Fruit fly (Drosophila melanogaster) whole organism, embryonic: ENCODE measurements around the gene Eip75B.

Experiments used
- Asciz ChIP-seq: fragments of 200-800 bp; sonication (Bioruptor generic); optimal IDR thresholded peaks from 2 replicates; lab custom pipeline; 2017; ENCODE audit warnings: missing biosample characterization, mild to moderate bottlenecking, missing genetic modification characterization, missing genetic modification reagents
- Atf6 ChIP-seq: fragments of 200-800 bp; sonication (Bioruptor generic); IDR thresholded peaks from 2 replicates; pipeline ENCODE4 v1.3.6; 2022; ENCODE audit warnings: missing biosample characterization, missing genetic modification characterization
- Bgb ChIP-seq: fragments of 200-800 bp; sonication (Bioruptor generic); IDR thresholded peaks from 2 replicates; pipeline ENCODE4 v1.3.6; 2022; ENCODE audit warnings: missing biosample characterization, missing genetic modification characterization; ENCODE audit not compliant: partially characterized antibody
- CG12744 ChIP-seq: fragments of 200-800 bp; sonication (Bioruptor generic); optimal IDR thresholded peaks from 2 replicates; lab custom pipeline; 2016; ENCODE audit warnings: missing biosample characterization, missing genetic modification characterization
- CG12769 ChIP-seq: fragments of 200-800 bp; sonication (Bioruptor generic); optimal IDR thresholded peaks from 2 replicates; lab custom pipeline; 2019; ENCODE audit warnings: missing biosample characterization, mild to moderate bottlenecking, missing genetic modification characterization, moderate library complexity
- CG13287 ChIP-seq: fragments of 200-800 bp; sonication (Bioruptor generic); IDR thresholded peaks from 2 replicates; pipeline ENCODE4 v1.3.6; 2022; ENCODE audit warnings: missing biosample characterization, missing genetic modification characterization; ENCODE audit not compliant: partially characterized antibody
- CG13624 ChIP-seq: fragments of 200-800 bp; sonication (Bioruptor generic); optimal IDR thresholded peaks from 2 replicates; lab custom pipeline; 2016; ENCODE audit warnings: missing biosample characterization, missing genetic modification characterization
- CG13894 ChIP-seq: fragments of 200-800 bp; sonication (Bioruptor generic); optimal IDR thresholded peaks from 3 replicates; lab custom pipeline; 2018; ENCODE audit warnings: missing biosample characterization, mild to moderate bottlenecking, missing genetic modification characterization, moderate library complexity
- CG14860 ChIP-seq: fragments of 200-800 bp; sonication (Bioruptor generic); IDR thresholded peaks from 3 replicates; pipeline ENCODE4 v1.3.6; 2022; ENCODE audit warnings: missing biosample characterization, missing genetic modification characterization; ENCODE audit not compliant: partially characterized antibody
- CG16813 ChIP-seq: fragments of 200-800 bp; sonication (Bioruptor generic); IDR thresholded peaks from 3 replicates; pipeline ENCODE4 v1.3.6; 2022; ENCODE audit warnings: missing biosample characterization, missing genetic modification characterization; ENCODE audit not compliant: partially characterized antibody
- CG18476 ChIP-seq: fragments of 200-800 bp; sonication (Bioruptor generic); optimal IDR thresholded peaks from 2 replicates; lab custom pipeline; 2016; ENCODE audit warnings: missing biosample characterization, mild to moderate bottlenecking, missing genetic modification characterization
- CG31224 ChIP-seq: fragments of 200-800 bp; sonication (Bioruptor generic); IDR thresholded peaks from 2 replicates; pipeline ENCODE4 v1.3.6; 2022; ENCODE audit warnings: missing biosample characterization, missing genetic modification characterization
- CG34224 ChIP-seq: fragments of 200-800 bp; sonication (Bioruptor generic); IDR thresholded peaks from 3 replicates; pipeline ENCODE4 v1.3.6; 2022; ENCODE audit warnings: missing biosample characterization, missing genetic modification characterization; ENCODE audit not compliant: partially characterized antibody
- CG8290 ChIP-seq, 3 experiments: fragments of 200-800 bp; sonication (Bioruptor generic); optimal IDR thresholded peaks; 2 replicates each; lab custom pipeline; 2016 to 2019; ENCODE audit warnings: missing biosample characterization in 3 of 3, missing genetic modification characterization in 3 of 3, mild to moderate bottlenecking in 2 of 3, moderate library complexity in 1 of 3
- CG9215 ChIP-seq: fragments of 200-800 bp; sonication (Bioruptor generic); IDR thresholded peaks from 2 replicates; pipeline ENCODE4 v1.3.6; 2022; ENCODE audit warnings: missing biosample characterization, missing genetic modification characterization
- CG9727 ChIP-seq: fragments of 200-800 bp; sonication (Bioruptor generic); optimal IDR thresholded peaks from 3 replicates; lab custom pipeline; 2017; ENCODE audit warnings: missing biosample characterization, mild to moderate bottlenecking, missing genetic modification characterization
- D19B ChIP-seq: fragments of 200-800 bp; sonication (Bioruptor generic); optimal IDR thresholded peaks from 2 replicates; lab custom pipeline; 2017; ENCODE audit warnings: missing biosample characterization, mild to moderate bottlenecking, missing genetic modification characterization
- Ets65A ChIP-seq: fragments of 200-800 bp; sonication (Bioruptor generic); peaks from one replicate; lab custom pipeline; 2016; ENCODE audit warnings: missing biosample characterization, missing genetic modification characterization
- HLH4C ChIP-seq: fragments of 200-800 bp; sonication (Bioruptor generic); IDR thresholded peaks from 3 replicates; pipeline ENCODE4 v1.3.6; 2022; ENCODE audit warnings: missing biosample characterization, missing genetic modification characterization; ENCODE audit not compliant: partially characterized antibody
- Hr3 ChIP-seq: fragments of 200-800 bp; sonication (Bioruptor generic); optimal IDR thresholded peaks from 3 replicates; lab custom pipeline; 2016; ENCODE audit warnings: missing biosample characterization, missing genetic modification characterization
- Hr51 ChIP-seq, 2 experiments: fragments of 200-800 bp; sonication (Bioruptor generic); optimal IDR thresholded peaks; 2 replicates in 1 of 2; 3 replicates in 1 of 2; lab custom pipeline; 2016 to 2018; ENCODE audit warnings: missing biosample characterization in 2 of 2, missing genetic modification characterization in 2 of 2, mild to moderate bottlenecking in 1 of 2, moderate library complexity in 1 of 2
- Med ChIP-seq: fragments of 200-800 bp; sonication (Bioruptor generic); peaks from one replicate; lab custom pipeline; 2016; ENCODE audit warnings: missing biosample characterization, missing genetic modification characterization, mild to moderate bottlenecking, inconsistent platforms, moderate library complexity
- Meics ChIP-seq: fragments of 200-800 bp; sonication (Bioruptor generic); optimal IDR thresholded peaks from 2 replicates; lab custom pipeline; 2017; ENCODE audit warnings: missing biosample characterization, mild to moderate bottlenecking, missing genetic modification characterization
- Scr ChIP-seq: fragments of 200-800 bp; sonication (Bioruptor generic); IDR thresholded peaks from 2 replicates; pipeline ENCODE4 v1.3.6; 2022; ENCODE audit warnings: missing biosample characterization, missing genetic modification characterization; ENCODE audit not compliant: partially characterized antibody
- Xrp1 ChIP-seq: fragments of 200-800 bp; sonication (Bioruptor generic); IDR thresholded peaks from 2 replicates; pipeline ENCODE4 v1.3.6; 2022; ENCODE audit warnings: missing biosample characterization, missing genetic modification characterization
- ato ChIP-seq: fragments of 200-800 bp; sonication (Bioruptor generic); IDR thresholded peaks from 2 replicates; pipeline ENCODE4 v1.3.6; 2022; ENCODE audit warnings: missing biosample characterization, missing genetic modification characterization; ENCODE audit not compliant: partially characterized antibody
- chinmo ChIP-seq: fragments of 200-800 bp; sonication (Bioruptor generic); IDR thresholded peaks from 4 replicates; pipeline ENCODE4 v1.3.6; 2022; ENCODE audit warnings: missing biosample characterization, missing genetic modification characterization; ENCODE audit not compliant: partially characterized antibody
- cwo ChIP-seq: fragments of 200-800 bp; sonication (Bioruptor generic); optimal IDR thresholded peaks from 3 replicates; lab custom pipeline; 2017; ENCODE audit warnings: missing biosample characterization, missing genetic modification characterization, mild to moderate bottlenecking, moderate library complexity, missing genetic modification reagents
- ftz-f1 ChIP-seq: fragments of 200-800 bp; sonication (Bioruptor generic); optimal IDR thresholded peaks from 2 replicates; lab custom pipeline; 2016; ENCODE audit warnings: missing biosample characterization, missing genetic modification characterization
- lab ChIP-seq: fragments of 200-800 bp; sonication (Bioruptor generic); optimal IDR thresholded peaks from 3 replicates; lab custom pipeline; 2017; ENCODE audit warnings: missing biosample characterization, missing genetic modification characterization, mild to moderate bottlenecking, moderate library complexity, missing genetic modification reagents
- nerfin-2 ChIP-seq: fragments of 200-800 bp; sonication (Bioruptor generic); IDR thresholded peaks from 2 replicates; pipeline ENCODE4 v1.3.6; 2022; ENCODE audit warnings: missing biosample characterization, missing genetic modification characterization; ENCODE audit not compliant: partially characterized antibody
- nom ChIP-seq: fragments of 200-800 bp; sonication (Bioruptor generic); optimal IDR thresholded peaks from 2 replicates; lab custom pipeline; 2017; ENCODE audit warnings: missing biosample characterization, missing genetic modification characterization, mild to moderate bottlenecking, moderate library complexity, missing genetic modification reagents
- schlank ChIP-seq: fragments of 200-800 bp; sonication (Bioruptor generic); optimal IDR thresholded peaks from 2 replicates; lab custom pipeline; 2018; ENCODE audit warnings: missing biosample characterization, mild to moderate bottlenecking, missing genetic modification characterization
- sd ChIP-seq: fragments of 200-800 bp; sonication (Bioruptor generic); optimal IDR thresholded peaks from 3 replicates; lab custom pipeline; 2018; ENCODE audit warnings: missing biosample characterization, mild to moderate bottlenecking, missing genetic modification characterization, moderate library complexity
- tna ChIP-seq: fragments of 200-800 bp; sonication (Bioruptor generic); IDR thresholded peaks from 2 replicates; pipeline ENCODE4 v1.3.6; 2022; ENCODE audit warnings: missing biosample characterization, missing genetic modification characterization; ENCODE audit not compliant: partially characterized antibody
- vnd ChIP-seq: fragments of 200-800 bp; sonication (Bioruptor generic); IDR thresholded peaks from 3 replicates; pipeline ENCODE4 v1.3.6; 2022; ENCODE audit warnings: missing biosample characterization, missing genetic modification characterization; ENCODE audit not compliant: partially characterized antibody
- vvl ChIP-seq: fragments of 200-800 bp; sonication (Bioruptor generic); IDR thresholded peaks from 2 replicates; pipeline ENCODE4 v1.3.6; 2022; ENCODE audit warnings: missing biosample characterization, missing genetic modification characterization

Gene Eip75B

DNA sequence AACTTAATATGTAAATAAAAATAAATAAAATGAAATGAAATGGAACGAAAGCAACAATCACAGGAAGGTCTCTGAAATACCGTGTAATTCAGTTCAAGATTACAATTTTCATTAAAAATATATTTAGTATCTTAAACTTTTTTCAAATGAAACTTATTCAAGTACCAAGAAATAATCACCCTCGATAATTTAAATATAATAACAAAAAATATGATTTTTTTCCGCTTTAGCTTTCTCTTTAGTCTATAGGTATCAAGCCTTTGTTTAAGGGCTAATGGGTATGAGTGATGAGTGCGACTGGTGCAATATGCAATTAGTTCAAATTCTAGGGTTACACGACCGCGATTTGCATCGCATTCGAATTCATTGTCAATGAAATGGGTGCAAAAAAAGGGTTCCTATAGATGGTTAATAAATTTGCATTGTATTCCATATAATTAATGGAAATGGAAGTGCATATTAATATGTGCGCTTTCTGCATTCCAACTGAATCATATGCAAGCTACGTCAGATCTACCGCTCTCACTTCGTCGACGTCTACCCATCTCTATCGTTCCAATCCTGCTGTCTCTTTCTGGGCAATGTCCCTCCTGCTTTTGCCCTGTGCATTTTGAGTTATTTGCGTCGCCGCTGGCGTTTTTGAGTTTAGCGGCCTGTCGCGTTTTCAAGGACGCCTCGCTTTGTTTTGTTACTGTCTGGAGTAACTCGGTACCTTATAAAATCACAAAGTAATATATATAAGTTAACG lies 146.6 kb downstream of the Eip75B start:
- peak; percentile 56 for TF ChIP-seq Ets65A (GFP tag; lab: Kevin White, UChicago)
- TF ChIP-seq CG12744 (GFP tag; lab: Kevin White, UChicago), result no peak
- no peak for TF ChIP-seq Xrp1 (GFP tag; lab: Robert Waterston, UW)
- TF ChIP-seq CG18476 (GFP tag; lab: Kevin White, UChicago), result no peak
- peak; percentile 15 for TF ChIP-seq nom (GFP tag; lab: Kevin White, UChicago)

DNA sequence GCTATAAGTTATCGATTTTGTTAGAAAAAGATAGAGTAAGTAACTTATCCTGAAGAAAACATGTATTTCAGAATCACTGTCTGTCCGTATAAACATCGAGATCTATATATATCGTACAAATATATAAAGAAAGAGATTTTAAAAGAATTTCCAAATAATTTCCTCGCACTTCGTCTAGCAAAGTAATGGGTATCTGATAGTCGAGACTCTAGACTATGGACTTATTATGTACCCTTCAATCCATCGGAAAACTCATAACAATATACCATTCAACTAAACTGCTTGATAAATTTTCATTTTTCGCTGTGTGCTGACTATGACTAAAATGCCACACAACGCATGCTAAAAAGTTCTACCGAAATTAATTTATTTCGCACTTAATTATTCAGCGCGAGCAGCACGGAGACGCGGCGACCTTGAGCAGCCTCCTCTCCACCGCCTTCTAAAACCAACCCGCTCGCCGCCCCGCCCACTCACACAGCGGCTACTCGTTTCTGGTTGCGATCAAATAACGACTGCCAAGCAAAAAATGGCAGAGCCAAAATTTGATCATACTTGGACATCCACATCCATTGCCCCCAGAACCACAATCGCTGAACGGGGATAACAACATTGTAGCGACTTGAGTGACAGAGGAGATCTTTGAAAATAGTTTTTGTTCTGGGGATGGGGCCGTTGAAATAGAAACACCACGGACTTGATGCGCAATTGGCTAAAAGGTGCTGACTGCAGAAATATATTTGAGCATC lies 148.5 kb downstream of the Eip75B start:
- TF ChIP-seq CG8290 (GFP tag; optimal IDR thresholded peaks at IDR 0.05; lab: Kevin White, UChicago), result no peak
- peak in 1 of 2 experiments; percentile 47 for TF ChIP-seq CG8290 (tag; optimal IDR thresholded peaks at IDR 0.05; lab: Kevin White, UChicago)
- TF ChIP-seq CG9727 (GFP tag; lab: Kevin White, UChicago), result no peak
- peak; percentile 17 for TF ChIP-seq schlank (tag; lab: Kevin White, UChicago)
- peak; percentile 60 for TF ChIP-seq CG16813 (GFP tag; lab: Robert Waterston, UW)
- TF ChIP-seq Bgb, result peak; percentile 41; the same call in 1 of the 2 replicates
- TF ChIP-seq cwo (GFP tag; lab: Kevin White, UChicago), result peak; percentile 24
- TF ChIP-seq Scr (GFP tag; lab: Robert Waterston, UW), result peak; percentile 39; the same call in 1 of the 2 replicates
- TF ChIP-seq vvl (GFP tag; lab: Robert Waterston, UW), result 0 out of 2 replicates have a peak, but pooled peaks have one; percentile 7
- peak; percentile 4 for TF ChIP-seq Meics (GFP tag; lab: Kevin White, UChicago)
- no peak; the same call in 1 of the 2 replicates for TF ChIP-seq Atf6
- peak; percentile 55 for TF ChIP-seq D19B (GFP tag; lab: Kevin White, UChicago)
- peak; percentile 23 for TF ChIP-seq lab
- peak; percentile 55; the same call in 1 of the 3 replicates for TF ChIP-seq CG34224 (GFP tag; lab: Robert Waterston, UW)
- TF ChIP-seq ftz-f1, result peak; percentile 86
- TF ChIP-seq vnd (GFP tag; lab: Robert Waterston, UW), result peak; percentile 57; the same call in 2 of the 3 replicates
- TF ChIP-seq HLH4C (GFP tag; lab: Robert Waterston, UW), result peak; percentile 72
- peak; percentile 16 for TF ChIP-seq sd
- TF ChIP-seq CG12769, result peak; percentile 65
- peak; percentile 88; the same call in 2 of the 4 replicates for TF ChIP-seq chinmo (GFP tag; lab: Robert Waterston, UW)
- TF ChIP-seq CG31224, result no peak
- peak; percentile 17; the same call in 1 of the 2 replicates for TF ChIP-seq nerfin-2 (GFP tag; lab: Robert Waterston, UW)
- no peak for TF ChIP-seq Asciz (GFP tag; lab: Kevin White, UChicago)
- peak; percentile 3 for TF ChIP-seq CG13894 (tag; lab: Kevin White, UChicago)
- no peak for TF ChIP-seq Hr3 (GFP tag; lab: Kevin White, UChicago)
- peak; percentile 26 for TF ChIP-seq CG13624
- peak; percentile 35 for TF ChIP-seq Med (GFP tag; lab: Kevin White, UChicago)
- peak; percentile 43; the same call in 2 of the 3 replicates for TF ChIP-seq CG14860
- TF ChIP-seq CG9215, result no peak
- TF ChIP-seq CG13287 (GFP tag; lab: Robert Waterston, UW), result peak; percentile 44; the same call in 1 of the 2 replicates
- peak; percentile 57; the same call in 1 of the 2 replicates for TF ChIP-seq tna (GFP tag; lab: Robert Waterston, UW)
- TF ChIP-seq ato (GFP tag; lab: Robert Waterston, UW), result peak; percentile 42; the same call in 1 of the 2 replicates
- no peak for TF ChIP-seq Hr51 (GFP tag; optimal IDR thresholded peaks at IDR 0.05; lab: Kevin White, UChicago)
